Worm (Caenorhabditis elegans) whole organism, late embryonic: ENCODE data around the gene ZK380.2.

ENCODE experiments used
- ama-1 ChIP-seq: fragments of 150-350 bp; optimal IDR thresholded peaks from 2 replicates; lab custom pipeline; 2014
- ceh-9 ChIP-seq: sonication (generic microtip); optimal IDR thresholded peaks from 2 replicates; lab custom pipeline; 2016; ENCODE audit warnings: mild to moderate bottlenecking, missing genetic modification characterization, inconsistent platforms, missing compliant biosample characterization
- lin-11 ChIP-seq: fragments of 200-800 bp; sonication (Bioruptor generic); optimal IDR thresholded peaks from 2 replicates; lab custom pipeline; 2018; ENCODE audit warnings: mild to moderate bottlenecking, missing genetic modification characterization, missing compliant biosample characterization
- unc-55 ChIP-seq: sonication (generic microtip); optimal IDR thresholded peaks from 2 replicates; lab custom pipeline; 2017; ENCODE audit warnings: missing biosample characterization, missing genetic modification reagents, missing genetic modification characterization

DNA sequence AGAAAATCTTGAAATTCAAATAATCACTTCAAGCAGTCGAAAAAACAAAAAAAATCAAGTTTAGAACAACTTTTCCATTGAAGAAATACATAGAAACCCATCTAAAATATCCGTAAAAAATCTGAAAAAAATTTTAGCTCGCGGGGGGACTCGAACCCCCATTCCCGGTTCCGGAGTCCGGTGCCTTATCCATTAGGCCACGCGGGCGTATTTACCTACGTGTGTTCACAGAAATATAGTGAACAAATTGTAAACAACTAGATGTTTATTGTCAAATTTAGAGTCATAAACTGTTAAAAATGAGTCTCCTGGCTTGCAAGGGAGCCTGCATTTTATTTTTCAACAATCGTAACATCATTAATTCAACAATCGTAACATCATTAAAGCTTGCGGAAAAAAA, 1.5 kb upstream of the ZK380.2 start:
- TF ChIP-seq ceh-9 (tag; lab: Kevin White, UChicago) (no peak), ama-1 (lab: Kevin White, UChicago) (no peak), lin-11 (tag; lab: Kevin White, UChicago) (no peak), unc-55 (GFP tag; lab: Kevin White, UChicago) (no peak)
